Fruit fly (Drosophila melanogaster): ENCODE data around the gene CG10555.

The CG10555 gene

dm6 chrX:8411532-8411960 lies 12.8 kb downstream of the CG10555 start, which contains the start of gene lawc (continued):
- TF ChIP-seq Side (GFP tag; optimal IDR thresholded peaks at IDR 0.05) (peak; percentile 44), CG10431 (GFP tag; optimal IDR thresholded peaks at IDR 0.05) (peak; percentile 45), HmgZ (tag; optimal IDR thresholded peaks at IDR 0.05) (peak; percentile 57), Tbp (GFP tag; optimal IDR thresholded peaks at IDR 0.05) (no peak), CG10267 (tag; optimal IDR thresholded peaks at IDR 0.05) (no peak), CG9215 (GFP tag; IDR thresholded peaks at IDR 0.05) (no peak), CG31365 (tag; optimal IDR thresholded peaks at IDR 0.05) (peak; percentile 53), ems (GFP tag; optimal IDR thresholded peaks at IDR 0.05) (no peak), grau (tag; optimal IDR thresholded peaks at IDR 0.05) (peak; percentile 36), Hmr (GFP tag; optimal IDR thresholded peaks at IDR 0.05) (peak; percentile 72), CG10321 (GFP tag; IDR thresholded peaks at IDR 0.05) (peak; percentile 49), caup (GFP tag; optimal IDR thresholded peaks at IDR 0.05; ENCODE audit: severe bottlenecking) (peak; percentile 70), org-1 (GFP tag; optimal IDR thresholded peaks at IDR 0.05) (no peak), ranshi (GFP tag; IDR thresholded peaks at IDR 0.05) (peak; percentile 56; the same call in 1 of the 2 replicates), Sry-δ (GFP tag; optimal IDR thresholded peaks at IDR 0.05) (no peak), CG8388 (GFP tag; optimal IDR thresholded peaks at IDR 0.05) (no peak), CG3847 (GFP tag; IDR thresholded peaks at IDR 0.05) (peak; percentile 35; the same call in 1 of the 2 replicates), disco-r (GFP tag; optimal IDR thresholded peaks at IDR 0.05) (no peak), vnd (GFP tag; IDR thresholded peaks at IDR 0.05; ENCODE audit: partially characterized antibody) (no peak), jigr1 (GFP tag; IDR thresholded peaks at IDR 0.05) (no peak), mld (GFP tag; IDR thresholded peaks at IDR 0.05; ENCODE audit: partially characterized antibody) (no peak), gfzf (GFP tag; optimal IDR thresholded peaks at IDR 0.05) (no peak), ERR (GFP tag; optimal IDR thresholded peaks at IDR 0.05) (no peak), CoRest (tag; optimal IDR thresholded peaks at IDR 0.05) (no peak), stc (GFP tag; IDR thresholded peaks at IDR 0.05) (peak; percentile 35; the same call in 1 of the 2 replicates), HmgD (GFP tag; optimal IDR thresholded peaks at IDR 0.05) (no peak), CG7372 (GFP tag; IDR thresholded peaks at IDR 0.05) (no peak), cg (GFP tag; optimal IDR thresholded peaks at IDR 0.05) (peak; percentile 52), MBD-R2 (GFP tag; IDR thresholded peaks at IDR 0.05) (peak; percentile 42; the same call in 1 of the 2 replicates), CG13624 (GFP tag; optimal IDR thresholded peaks at IDR 0.05) (peak; percentile 36), lab (GFP tag; optimal IDR thresholded peaks at IDR 0.05) (peak; percentile 87), CG17385 (GFP tag; optimal IDR thresholded peaks at IDR 0.05) (peak; percentile 74), CG13894 (tag; optimal IDR thresholded peaks at IDR 0.05) (peak; percentile 59), Dp (GFP tag; optimal IDR thresholded peaks at IDR 0.05) (peak; percentile 1), vvl (GFP tag; IDR thresholded peaks at IDR 0.05) (peak; percentile 81), CG42726 (GFP tag; IDR thresholded peaks at IDR 0.05; ENCODE audit: partially characterized antibody) (peak; percentile 31; the same call in 1 of the 2 replicates), onecut (GFP tag; IDR thresholded peaks at IDR 0.05) (peak; percentile 85), pho (GFP tag; optimal IDR thresholded peaks at IDR 0.05) (peak; percentile 34), Meics (GFP tag; optimal IDR thresholded peaks at IDR 0.05) (peak; percentile 60), mam (GFP tag; optimal IDR thresholded peaks at IDR 0.05) (no peak), CG17568 (GFP tag; optimal IDR thresholded peaks at IDR 0.05) (peak; percentile 57), CG32772 (GFP tag; IDR thresholded peaks at IDR 0.05) (no peak), nom (GFP tag; optimal IDR thresholded peaks at IDR 0.05) (peak; percentile 82), bsh (GFP tag; optimal IDR thresholded peaks at IDR 0.05) (peak in 1 of 2 experiments; percentile 59), oc (tag; optimal IDR thresholded peaks at IDR 0.05) (peak; percentile 23), Optix (GFP tag; IDR thresholded peaks at IDR 0.05) (peak; percentile 44; the same call in 1 of the 3 replicates), CG13287 (GFP tag; IDR thresholded peaks at IDR 0.05; ENCODE audit: partially characterized antibody) (peak; percentile 24; the same call in 1 of the 2 replicates), Nf-YA (GFP tag; IDR thresholded peaks at IDR 0.05) (peak; percentile 11; the same call in 1 of the 2 replicates), CG18619 (GFP tag; optimal IDR thresholded peaks at IDR 0.05) (peak; percentile 33), CG17829 (tag; optimal IDR thresholded peaks at IDR 0.05) (peak; percentile 54)
